Worm (Caenorhabditis elegans) whole organism, L2 larva: ENCODE data around the gene F36H9.7.

Experiments
- C34F6.9 ChIP-seq: fragments of 150-350 bp; optimal IDR thresholded peaks from 2 replicates; lab custom pipeline; 2014; ENCODE audit warnings: missing biosample characterization, missing genetic modification characterization
- F13H6.1 ChIP-seq: sonication (generic microtip); optimal IDR thresholded peaks from 2 replicates; lab custom pipeline; 2016; ENCODE audit warnings: missing genetic modification characterization, missing compliant biosample characterization
- R02D3.7 ChIP-seq: fragments of 150-350 bp; optimal IDR thresholded peaks from 2 replicates; lab custom pipeline; 2014; ENCODE audit warnings: missing biosample characterization, missing genetic modification characterization
- ZK546.5 ChIP-seq: sonication (generic microtip); optimal IDR thresholded peaks from 2 replicates; lab custom pipeline; 2017; ENCODE audit warnings: missing biosample characterization, missing genetic modification characterization
- aly-2 ChIP-seq: fragments of 150-350 bp; optimal IDR thresholded peaks from 2 replicates; lab custom pipeline; 2014; ENCODE audit warnings: missing biosample characterization, missing genetic modification characterization
- ama-1 ChIP-seq: fragments of 150-350 bp; optimal IDR thresholded peaks from 2 replicates; lab custom pipeline; 2018; ENCODE audit warnings: inconsistent platforms
- blmp-1 ChIP-seq: sonication (generic microtip); optimal IDR thresholded peaks from 2 replicates; lab custom pipeline; 2017; ENCODE audit warnings: missing genetic modification characterization, mild to moderate bottlenecking, missing compliant biosample characterization, antibody characterized with exemption, moderate library complexity; ENCODE audit not compliant: insufficient read depth
- ceh-16 ChIP-seq: fragments of 150-350 bp; optimal IDR thresholded peaks from 2 replicates; lab custom pipeline; 2014; ENCODE audit warnings: missing biosample characterization, missing genetic modification characterization
- ceh-82 ChIP-seq: fragments of 150-350 bp; optimal IDR thresholded peaks from 2 replicates; lab custom pipeline; 2014; ENCODE audit warnings: missing biosample characterization, missing genetic modification characterization
- crh-2 ChIP-seq: sonication (generic microtip); optimal IDR thresholded peaks from 2 replicates; lab custom pipeline; 2017; ENCODE audit warnings: missing biosample characterization, missing genetic modification characterization
- dmd-4 ChIP-seq: sonication (generic microtip); optimal IDR thresholded peaks from 2 replicates; lab custom pipeline; 2017; ENCODE audit warnings: missing biosample characterization, missing genetic modification characterization
- egl-27 ChIP-seq: sonication (generic microtip); optimal IDR thresholded peaks from 3 replicates; lab custom pipeline; 2017; ENCODE audit warnings: missing biosample characterization, missing genetic modification reagents, missing genetic modification characterization
- elt-1 ChIP-seq: fragments of 150-350 bp; optimal IDR thresholded peaks from 2 replicates; lab custom pipeline; 2014; ENCODE audit warnings: missing biosample characterization, missing genetic modification characterization
- elt-3 ChIP-seq: sonication (generic microtip); optimal IDR thresholded peaks from 2 replicates; lab custom pipeline; 2017; ENCODE audit warnings: missing biosample characterization, missing genetic modification characterization
- fos-1 ChIP-seq: fragments of 150-350 bp; optimal IDR thresholded peaks from 2 replicates; lab custom pipeline; 2014; ENCODE audit warnings: missing biosample characterization, missing genetic modification characterization
- gmeb-1 ChIP-seq: fragments of 150-350 bp; optimal IDR thresholded peaks from 2 replicates; lab custom pipeline; 2014; ENCODE audit warnings: missing biosample characterization, missing genetic modification characterization
- lin-11 ChIP-seq: fragments of 150-350 bp; sonication (generic microtip); optimal IDR thresholded peaks from 2 replicates; lab custom pipeline; 2014; ENCODE audit warnings: missing biosample characterization, missing genetic modification characterization, inconsistent platforms, mixed read lengths
- lin-13 ChIP-seq: fragments of 150-350 bp; optimal IDR thresholded peaks from 2 replicates; lab custom pipeline; 2014; ENCODE audit warnings: missing biosample characterization, missing genetic modification reagents, missing genetic modification characterization
- lsy-2 ChIP-seq, 2 experiments: fragments of 150-350 bp in 1 of 2; sonication (generic microtip) in 1 of 2; optimal IDR thresholded peaks; 2 replicates each; lab custom pipeline; 2014 to 2017; ENCODE audit warnings: missing biosample characterization in 2 of 2, missing genetic modification characterization in 2 of 2
- mab-5 ChIP-seq: fragments of 150-350 bp; optimal IDR thresholded peaks from 2 replicates; lab custom pipeline; 2014; ENCODE audit warnings: missing biosample characterization, missing genetic modification characterization
- mbf-1 ChIP-seq: sonication (generic microtip); optimal IDR thresholded peaks from 2 replicates; lab custom pipeline; 2017; ENCODE audit warnings: missing biosample characterization, missing genetic modification characterization
- mdl-1 ChIP-seq, 2 experiments: fragments of 150-350 bp in 1 of 2; sonication (generic microtip) in 1 of 2; optimal IDR thresholded peaks; 2 replicates each; lab custom pipeline; 2017; ENCODE audit warnings: missing biosample characterization in 2 of 2, missing genetic modification characterization in 2 of 2
- nhr-11 ChIP-seq: fragments of 150-350 bp; optimal IDR thresholded peaks from 2 replicates; lab custom pipeline; 2014; ENCODE audit warnings: missing biosample characterization, missing genetic modification characterization
- nhr-12 ChIP-seq: fragments of 150-350 bp; optimal IDR thresholded peaks from 2 replicates; lab custom pipeline; 2014; ENCODE audit warnings: missing biosample characterization, missing genetic modification characterization
- nhr-129 ChIP-seq: fragments of 150-350 bp; optimal IDR thresholded peaks from 2 replicates; lab custom pipeline; 2014; ENCODE audit warnings: missing biosample characterization, missing genetic modification characterization
- nhr-21 ChIP-seq: fragments of 150-350 bp; optimal IDR thresholded peaks from 2 replicates; lab custom pipeline; 2014; ENCODE audit warnings: missing biosample characterization, missing genetic modification characterization
- nhr-23 ChIP-seq: fragments of 150-350 bp; optimal IDR thresholded peaks from 2 replicates; lab custom pipeline; 2014; ENCODE audit warnings: missing biosample characterization, missing genetic modification reagents, missing genetic modification characterization
- nhr-237 ChIP-seq: fragments of 150-350 bp; optimal IDR thresholded peaks from 2 replicates; lab custom pipeline; 2014; ENCODE audit warnings: missing biosample characterization, missing genetic modification characterization
- nhr-25 ChIP-seq: fragments of 150-350 bp; sonication (generic microtip); optimal IDR thresholded peaks from 3 replicates; lab custom pipeline; 2014; ENCODE audit warnings: missing biosample characterization, missing genetic modification characterization
- nhr-6 ChIP-seq: fragments of 150-350 bp; optimal IDR thresholded peaks from 2 replicates; lab custom pipeline; 2014; ENCODE audit warnings: missing biosample characterization, missing genetic modification characterization
- nhr-77 ChIP-seq: fragments of 150-350 bp; optimal IDR thresholded peaks from 2 replicates; lab custom pipeline; 2014; ENCODE audit warnings: missing biosample characterization, missing genetic modification characterization
- sem-4 ChIP-seq: fragments of 150-350 bp; optimal IDR thresholded peaks from 2 replicates; lab custom pipeline; 2014; ENCODE audit warnings: missing biosample characterization, missing genetic modification reagents, missing genetic modification characterization
- skn-1 ChIP-seq: sonication (generic microtip); optimal IDR thresholded peaks from 2 replicates; lab custom pipeline; 2017; ENCODE audit warnings: missing biosample characterization, missing genetic modification characterization
- sma-3 ChIP-seq: sonication (generic microtip); optimal IDR thresholded peaks from 2 replicates; lab custom pipeline; 2016; ENCODE audit warnings: missing genetic modification reagents, missing genetic modification characterization, missing compliant biosample characterization
- sma-9 ChIP-seq, 2 experiments: fragments of 150-350 bp in 1 of 2; sonication (generic microtip) in 1 of 2; optimal IDR thresholded peaks; 2 replicates each; lab custom pipeline; 2014 to 2016; ENCODE audit warnings: missing genetic modification characterization in 2 of 2, mild to moderate bottlenecking in 1 of 2, missing biosample characterization in 1 of 2, missing compliant biosample characterization in 1 of 2, missing genetic modification reagents in 1 of 2, moderate library complexity in 1 of 2
- snpc-4 ChIP-seq: fragments of 150-350 bp; optimal IDR thresholded peaks from 2 replicates; lab custom pipeline; 2014; ENCODE audit warnings: missing biosample characterization, missing genetic modification characterization
- unc-39 ChIP-seq: fragments of 150-350 bp; optimal IDR thresholded peaks from 2 replicates; lab custom pipeline; 2014; ENCODE audit warnings: missing biosample characterization, missing genetic modification characterization
- unc-55 ChIP-seq: fragments of 150-350 bp; sonication (generic microtip); optimal IDR thresholded peaks from 3 replicates; lab custom pipeline; 2014; ENCODE audit warnings: missing biosample characterization, missing genetic modification reagents, missing genetic modification characterization
- unc-62 ChIP-seq: fragments of 150-350 bp; optimal IDR thresholded peaks from 2 replicates; lab custom pipeline; 2014; ENCODE audit warnings: missing biosample characterization, missing genetic modification reagents, missing genetic modification characterization
- zag-1 ChIP-seq: fragments of 150-350 bp; optimal IDR thresholded peaks from 2 replicates; lab custom pipeline; 2014; ENCODE audit warnings: missing biosample characterization, missing genetic modification characterization
- ztf-1 ChIP-seq: fragments of 200-800 bp; sonication (Bioruptor generic); conservative IDR thresholded peaks from 2 replicates; pipeline ENCODE4 v1.3.6; 2022; ENCODE audit warnings: missing genetic modification characterization, missing compliant biosample characterization
- ztf-4 ChIP-seq: fragments of 150-350 bp; optimal IDR thresholded peaks from 2 replicates; lab custom pipeline; 2014; ENCODE audit warnings: missing biosample characterization, missing genetic modification characterization

Gene F36H9.7

ce11 chrV:1774874-1775589 lies at the start of gene F36H9.7:
Gene F36H9.7, minus strand, starts transcription at chrV:1774924.
- TF ChIP-seq fos-1 (tag; lab: Kevin White, UChicago), result no peak
- TF ChIP-seq dmd-4 (tag; lab: Kevin White, UChicago), result no peak
- TF ChIP-seq nhr-23, result no peak
- no peak for TF ChIP-seq elt-3
- TF ChIP-seq aly-2 (tag; lab: Kevin White, UChicago), result no peak
- TF ChIP-seq nhr-237 (tag; lab: Kevin White, UChicago), result no peak
- no peak for TF ChIP-seq nhr-77 (tag; lab: Kevin White, UChicago)
- no peak for TF ChIP-seq nhr-11 (tag; lab: Kevin White, UChicago)
- TF ChIP-seq blmp-1, result no peak
- TF ChIP-seq lin-13 (GFP tag; lab: Kevin White, UChicago), result no peak
- no peak for TF ChIP-seq ztf-1 (GFP tag; lab: Robert Waterston, UW)
- no peak for TF ChIP-seq ztf-4

ce11 chrV:1821287-1821686 lies 46.6 kb upstream of the F36H9.7 start, which contains the start of the genes gly-7 and mrpl-39:
Gene gly-7, minus strand, starts transcription at chrV:1821323.
Gene mrpl-39, plus strand, starts transcription at chrV:1821579.
- TF ChIP-seq ZK546.5 (tag; lab: Kevin White, UChicago) (no peak), sma-3 (GFP tag; lab: Kevin White, UChicago) (peak; percentile 23), nhr-25 (tag; lab: Kevin White, UChicago) (no peak), mdl-1 (tag; optimal IDR thresholded peaks at IDR 0.05; lab: Kevin White, UChicago) (no peak), sma-9 (GFP tag; optimal IDR thresholded peaks at IDR 0.05; lab: Kevin White, UChicago) (no peak), sma-9 (tag; optimal IDR thresholded peaks at IDR 0.05; lab: Kevin White, UChicago) (no peak), egl-27 (no peak), C34F6.9 (peak; percentile 23), nhr-129 (tag; lab: Kevin White, UChicago) (peak; percentile 30), ceh-82 (tag; lab: Kevin White, UChicago) (no peak), unc-39 (tag; lab: Kevin White, UChicago) (no peak), unc-55 (peak; percentile 45), zag-1 (tag; lab: Kevin White, UChicago) (no peak), gmeb-1 (tag; lab: Kevin White, UChicago) (peak; percentile 56), aly-2 (tag; lab: Kevin White, UChicago) (no peak), lsy-2 (tag; optimal IDR thresholded peaks at IDR 0.05; lab: Kevin White, UChicago) (peak in 1 of 2 experiments; percentile 35), F13H6.1 (peak; percentile 10), lin-11 (tag; lab: Kevin White, UChicago) (peak; percentile 48), nhr-77 (tag; lab: Kevin White, UChicago) (no peak), crh-2 (tag; lab: Kevin White, UChicago) (peak; percentile 34)

DNA sequence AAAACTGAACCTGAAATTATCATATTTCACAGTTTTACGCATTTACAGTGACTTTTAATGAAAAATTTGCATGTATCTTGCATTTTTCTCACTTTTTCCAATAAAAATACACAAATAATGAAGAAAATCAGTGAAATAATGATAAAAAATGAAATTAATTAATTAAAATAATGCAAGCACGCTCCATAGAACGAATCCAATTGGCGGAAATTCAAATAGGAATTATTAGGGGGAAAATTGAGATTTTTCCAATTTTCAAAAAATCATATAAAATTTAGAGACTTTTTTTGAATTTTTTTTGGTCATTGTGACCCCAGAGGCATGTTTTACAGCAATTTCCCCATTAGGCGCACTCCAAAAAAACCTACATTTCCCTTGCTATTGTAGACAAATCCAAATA lies 46.0 kb upstream of the F36H9.7 start:
- TF ChIP-seq nhr-6 (tag; lab: Kevin White, UChicago) (no peak), ZK546.5 (tag; lab: Kevin White, UChicago) (no peak), snpc-4 (tag; lab: Kevin White, UChicago) (no peak), R02D3.7 (tag; lab: Kevin White, UChicago) (no peak), ama-1 (lab: Kevin White, UChicago) (no peak), mab-5 (tag; lab: Kevin White, UChicago) (no peak), skn-1 (no peak), fos-1 (tag; lab: Kevin White, UChicago) (no peak)

DNA sequence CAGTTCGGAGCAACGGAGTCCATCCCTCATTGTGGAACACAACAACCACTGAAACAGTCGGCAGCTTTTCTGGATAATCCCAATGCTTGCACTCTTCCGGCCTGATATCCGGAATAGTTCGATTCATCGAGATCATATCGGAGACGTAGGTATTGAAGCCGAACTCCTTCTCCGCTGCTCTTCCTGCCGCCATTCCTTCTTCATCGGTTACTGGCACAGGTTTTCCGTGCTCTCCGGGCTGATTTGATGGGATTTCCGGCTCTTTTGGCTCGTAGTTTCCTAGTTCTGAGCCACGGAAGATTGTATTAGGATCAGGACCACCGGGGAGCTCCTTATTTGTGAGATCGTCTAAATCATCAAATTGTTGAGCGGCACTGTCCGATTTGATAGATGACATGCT lies 45.3 kb upstream of the F36H9.7 start:
- no peak for TF ChIP-seq crh-2 (tag; lab: Kevin White, UChicago)
- TF ChIP-seq unc-55, result no peak
- no peak for TF ChIP-seq elt-1 (tag; lab: Kevin White, UChicago)
- TF ChIP-seq elt-3, result no peak
- no peak for TF ChIP-seq nhr-12
- TF ChIP-seq mab-5 (tag; lab: Kevin White, UChicago), result no peak
- TF ChIP-seq sem-4, result no peak
- TF ChIP-seq unc-62 (GFP tag; lab: Kevin White, UChicago), result no peak
- no peak for TF ChIP-seq nhr-25 (tag; lab: Kevin White, UChicago)
- TF ChIP-seq lin-13 (GFP tag; lab: Kevin White, UChicago), result no peak
- no peak for TF ChIP-seq ceh-16 (tag; lab: Kevin White, UChicago)
- no peak for TF ChIP-seq mbf-1 (tag; lab: Kevin White, UChicago)
- TF ChIP-seq nhr-237 (tag; lab: Kevin White, UChicago), result no peak
- TF ChIP-seq snpc-4 (tag; lab: Kevin White, UChicago), result no peak
- TF ChIP-seq nhr-21 (tag; lab: Kevin White, UChicago), result no peak
- TF ChIP-seq, all 48 proteins: peak for 0
